Worm (Caenorhabditis elegans): ENCODE measurements around the gene F45G2.8.

F45G2.8 gene

DNA sequence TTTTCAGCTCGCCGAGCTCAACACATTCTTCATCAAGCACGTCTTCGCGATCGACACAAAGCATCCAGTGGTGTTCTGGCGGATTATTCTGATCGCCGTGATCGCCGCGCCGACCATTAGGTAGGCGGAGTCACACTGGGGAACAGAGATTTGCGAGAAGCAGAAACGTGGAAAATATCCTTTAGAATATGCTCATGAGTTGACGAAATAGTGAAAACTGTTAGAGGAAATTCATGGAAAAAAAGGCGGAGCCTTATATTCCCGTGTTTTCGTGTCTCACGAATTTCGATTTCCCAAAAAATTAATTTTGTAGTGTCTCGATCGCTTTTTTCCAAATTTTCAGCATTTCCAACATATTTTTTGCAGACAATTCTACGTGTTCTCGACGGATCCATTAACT is 39.0 kb upstream of the F45G2.8 start (continued):
- TF ChIP-seq gmeb-2 (tag; optimal IDR thresholded peaks at IDR 0.05) (no peak), unc-55 (GFP tag; optimal IDR thresholded peaks at IDR 0.05) (no peak), eyg-1 (tag; optimal IDR thresholded peaks at IDR 0.05) (no peak), nhr-232 (tag; optimal IDR thresholded peaks at IDR 0.05) (no peak), tbx-7 (tag; optimal IDR thresholded peaks at IDR 0.05) (peak; percentile 85), ceh-24 (tag; optimal IDR thresholded peaks at IDR 0.05) (no peak), K09A11.1 (tag; optimal IDR thresholded peaks at IDR 0.05; ENCODE audit: insufficient read depth) (no peak), ceh-45 (GFP tag; IDR thresholded peaks at IDR 0.05) (no peak), pax-1 (tag; optimal IDR thresholded peaks at IDR 0.05) (no peak), pag-3 (tag; optimal IDR thresholded peaks at IDR 0.05; ENCODE audit: borderline replicate concordance) (no peak), ceh-31 (tag; optimal IDR thresholded peaks at IDR 0.05) (peak; percentile 84), ceh-14 (tag; optimal IDR thresholded peaks at IDR 0.05) (peak; percentile 29), nhr-11 (tag; optimal IDR thresholded peaks at IDR 0.05) (no peak), nfya-1 (tag; optimal IDR thresholded peaks at IDR 0.05) (no peak), hlh-13 (GFP tag; optimal IDR thresholded peaks at IDR 0.05) (no peak), syd-9 (tag; optimal IDR thresholded peaks at IDR 0.05) (no peak), Y22D7AL.16 (tag; optimal IDR thresholded peaks at IDR 0.05) (no peak), ceh-18 (tag; optimal IDR thresholded peaks at IDR 0.05) (no peak), pha-4 (tag; optimal IDR thresholded peaks at IDR 0.05) (no peak), odd-2 (tag; optimal IDR thresholded peaks at IDR 0.05) (no peak), F13H6.1 (tag; optimal IDR thresholded peaks at IDR 0.05) (no peak), hlh-8 (tag; optimal IDR thresholded peaks at IDR 0.05) (peak; percentile 44), T23F11.4 (GFP tag; optimal IDR thresholded peaks at IDR 0.05) (no peak), ceh-19 (GFP tag; optimal IDR thresholded peaks at IDR 0.05) (no peak), ama-1 (optimal IDR thresholded peaks at IDR 0.05) (no peak), ref-2 (tag; optimal IDR thresholded peaks at IDR 0.05) (peak; percentile 47), ahr-1 (tag; optimal IDR thresholded peaks at IDR 0.05) (peak; percentile 28), sox-2 (GFP tag; IDR thresholded peaks at IDR 0.05) (no peak), rnt-1 (tag; optimal IDR thresholded peaks at IDR 0.05) (peak; percentile 43), ets-4 (tag; optimal IDR thresholded peaks at IDR 0.05) (peak; percentile 32), lin-11 (tag; optimal IDR thresholded peaks at IDR 0.05) (no peak), pha-2 (tag; optimal IDR thresholded peaks at IDR 0.05) (no peak), zip-5 (tag; optimal IDR thresholded peaks at IDR 0.05) (peak; percentile 78), ceh-6 (GFP tag; optimal IDR thresholded peaks at IDR 0.05) (peak; percentile 13), pros-1 (tag; optimal IDR thresholded peaks at IDR 0.05) (no peak), C08G9.2 (tag; optimal IDR thresholded peaks at IDR 0.05) (peak; percentile 79), elt-4 (tag; optimal IDR thresholded peaks at IDR 0.05) (no peak), fkh-10 (GFP tag; optimal IDR thresholded peaks at IDR 0.05) (no peak), ceh-48 (tag; optimal IDR thresholded peaks at IDR 0.05) (no peak), hlh-15 (tag; optimal IDR thresholded peaks at IDR 0.05) (no peak), ceh-30 (tag; optimal IDR thresholded peaks at IDR 0.05) (no peak)

ce11 chrIII:13471504-13471903 is 36.0 kb upstream of the F45G2.8 start, which contains the start of gene pssy-2:
Gene pssy-2, plus strand, starts transcription at chrIII:13471804.
- TF ChIP-seq ceh-45 (GFP tag; IDR thresholded peaks at IDR 0.05) (no peak), hlh-8 (tag; optimal IDR thresholded peaks at IDR 0.05) (no peak), K02D7.2 (tag; optimal IDR thresholded peaks at IDR 0.05) (no peak), ceh-2 (tag; optimal IDR thresholded peaks at IDR 0.05) (no peak), che-1 (tag; optimal IDR thresholded peaks at IDR 0.05) (no peak), ahr-1 (tag; optimal IDR thresholded peaks at IDR 0.05) (no peak), ceh-34 (tag; optimal IDR thresholded peaks at IDR 0.05) (no peak), mec-3 (tag; optimal IDR thresholded peaks at IDR 0.05; ENCODE audit: borderline replicate concordance) (no peak), pqm-1 (tag; optimal IDR thresholded peaks at IDR 0.05) (no peak), nhr-11 (tag; optimal IDR thresholded peaks at IDR 0.05) (no peak), unc-86 (tag; optimal IDR thresholded peaks at IDR 0.05) (no peak)

Data from whole organism, late embryonic.